Worm (Caenorhabditis elegans): ENCODE data around the gene Y57G11C.36.

DNA sequence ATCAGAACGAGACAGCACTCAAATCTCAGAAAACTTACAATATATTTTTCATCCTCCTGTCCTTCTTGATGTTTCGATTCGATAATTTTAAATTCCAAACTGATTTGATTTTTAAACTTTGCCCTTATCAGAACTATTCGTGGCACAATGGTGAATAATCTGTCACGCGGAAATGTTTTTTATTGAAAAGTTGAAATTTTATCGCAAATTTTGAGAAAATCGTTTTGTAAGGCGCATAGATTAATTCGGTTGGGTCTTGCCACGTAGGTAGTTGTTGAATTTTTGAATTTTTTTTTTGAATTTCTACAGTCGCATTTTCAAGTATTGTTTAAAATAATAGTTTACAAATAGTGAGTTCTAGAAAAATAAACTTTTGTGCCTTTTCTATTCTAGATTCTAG, 12.7 kb downstream of the Y57G11C.36 start, which contains the start of gene ptp-5.2:
- TF ChIP-seq F23B12.7 (tag; optimal IDR thresholded peaks at IDR 0.05; ENCODE audit: insufficient read depth): no peak
- no peak for TF ChIP-seq akir-1 (GFP tag; optimal IDR thresholded peaks at IDR 0.05)
- no peak for TF ChIP-seq unc-130 (GFP tag; optimal IDR thresholded peaks at IDR 0.05)
- TF ChIP-seq F57A8.1 (GFP tag; optimal IDR thresholded peaks at IDR 0.05): no peak
- TF ChIP-seq attf-5 (GFP tag; optimal IDR thresholded peaks at IDR 0.05): no peak
